Worm (Caenorhabditis elegans): ENCODE measurements around the gene Y55F3BL.4.

DNA sequence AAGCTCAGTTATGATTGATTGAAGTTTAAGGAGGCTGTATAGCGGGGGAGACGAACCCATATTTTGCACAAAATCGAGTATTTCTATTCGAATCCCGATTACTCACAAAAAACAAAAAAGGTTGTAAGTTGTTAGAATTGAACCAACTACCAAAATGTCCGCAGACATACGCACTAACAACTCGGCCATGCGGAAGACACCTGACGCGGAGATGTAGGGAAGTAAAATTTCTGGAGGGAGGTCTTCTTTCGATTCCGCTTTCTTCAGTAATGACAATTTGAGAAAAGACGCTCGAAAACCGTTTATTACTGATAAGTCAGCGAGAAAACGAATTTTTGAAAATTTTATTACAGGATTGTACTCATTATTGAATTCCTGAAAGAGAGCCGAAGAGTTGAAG, 13.0 kb downstream of the Y55F3BL.4 start:
- no peak for TF ChIP-seq him-1 (tag; optimal IDR thresholded peaks at IDR 0.05)
- TF ChIP-seq W03F9.2 (tag; optimal IDR thresholded peaks at IDR 0.05): no peak

Measured in whole organism, L4/young adult.